Fruit fly (Drosophila melanogaster) whole organism, embryonic: ENCODE measurements around the gene Ppox.

Experiments
- Ada2b ChIP-seq: fragments of 200-800 bp; sonication (Bioruptor generic); IDR thresholded peaks from 2 replicates; pipeline ENCODE4 v1.3.6; 2022; ENCODE audit warnings: missing biosample characterization, missing genetic modification characterization
- BtbVII ChIP-seq: fragments of 200-800 bp; sonication (Bioruptor generic); optimal IDR thresholded peaks from 3 replicates; lab custom pipeline; 2017; ENCODE audit warnings: missing biosample characterization, mild to moderate bottlenecking, missing genetic modification characterization
- Bteb2 ChIP-seq: fragments of 200-800 bp; sonication (Bioruptor generic); optimal IDR thresholded peaks from 2 replicates; lab custom pipeline; 2016; ENCODE audit warnings: missing biosample characterization, missing genetic modification characterization
- CG10274 ChIP-seq: fragments of 200-800 bp; sonication (Bioruptor generic); optimal IDR thresholded peaks from 3 replicates; lab custom pipeline; 2017; ENCODE audit warnings: missing biosample characterization, mild to moderate bottlenecking, missing genetic modification characterization
- CG11247 ChIP-seq: fragments of 200-800 bp; sonication (Bioruptor generic); IDR thresholded peaks from 2 replicates; pipeline ENCODE4 v1.3.6; 2022; ENCODE audit warnings: missing biosample characterization, missing genetic modification characterization
- CG11398 ChIP-seq: fragments of 200-800 bp; sonication (Bioruptor generic); optimal IDR thresholded peaks from 2 replicates; lab custom pipeline; 2016; ENCODE audit warnings: missing biosample characterization, missing genetic modification characterization
- CG11723 ChIP-seq: fragments of 200-800 bp; sonication (Bioruptor generic); optimal IDR thresholded peaks from 2 replicates; lab custom pipeline; 2017; ENCODE audit warnings: missing biosample characterization, mild to moderate bottlenecking, missing genetic modification characterization
- CG1233 ChIP-seq: fragments of 200-800 bp; sonication (Bioruptor generic); optimal IDR thresholded peaks from 4 replicates; lab custom pipeline; 2018; ENCODE audit warnings: missing biosample characterization, mild to moderate bottlenecking, missing genetic modification characterization
- CG12769 ChIP-seq: fragments of 200-800 bp; sonication (Bioruptor generic); optimal IDR thresholded peaks from 2 replicates; lab custom pipeline; 2019; ENCODE audit warnings: missing biosample characterization, mild to moderate bottlenecking, missing genetic modification characterization, moderate library complexity
- CG13287 ChIP-seq: fragments of 200-800 bp; sonication (Bioruptor generic); IDR thresholded peaks from 2 replicates; pipeline ENCODE4 v1.3.6; 2022; ENCODE audit warnings: missing biosample characterization, missing genetic modification characterization; ENCODE audit not compliant: partially characterized antibody
- CG13296 ChIP-seq: fragments of 200-800 bp; sonication (Bioruptor generic); optimal IDR thresholded peaks from 3 replicates; lab custom pipeline; 2018; ENCODE audit warnings: missing biosample characterization, mild to moderate bottlenecking, missing genetic modification characterization
- CG13424 ChIP-seq: fragments of 200-800 bp; sonication (Bioruptor generic); optimal IDR thresholded peaks from 2 replicates; lab custom pipeline; 2019; ENCODE audit warnings: missing biosample characterization, mild to moderate bottlenecking, missing genetic modification characterization, moderate library complexity
- CG13894 ChIP-seq: fragments of 200-800 bp; sonication (Bioruptor generic); optimal IDR thresholded peaks from 3 replicates; lab custom pipeline; 2018; ENCODE audit warnings: missing biosample characterization, mild to moderate bottlenecking, missing genetic modification characterization, moderate library complexity
- CG15514 ChIP-seq: fragments of 200-800 bp; sonication (Bioruptor generic); optimal IDR thresholded peaks from 3 replicates; lab custom pipeline; 2017; ENCODE audit warnings: missing biosample characterization, missing genetic modification characterization, mild to moderate bottlenecking, moderate library complexity, missing genetic modification reagents
- CG2120 ChIP-seq: fragments of 200-800 bp; sonication (Bioruptor generic); optimal IDR thresholded peaks from 3 replicates; lab custom pipeline; 2016; ENCODE audit warnings: missing biosample characterization, missing genetic modification characterization
- CG2678 ChIP-seq: fragments of 200-800 bp; sonication (Bioruptor generic); optimal IDR thresholded peaks from 3 replicates; lab custom pipeline; 2019; ENCODE audit warnings: missing biosample characterization, mild to moderate bottlenecking, missing genetic modification characterization, moderate library complexity
- CG30431 ChIP-seq: fragments of 200-800 bp; sonication (Bioruptor generic); optimal IDR thresholded peaks from 2 replicates; lab custom pipeline; 2017; ENCODE audit warnings: missing biosample characterization, missing genetic modification characterization
- CG34376 ChIP-seq: fragments of 200-800 bp; sonication (Bioruptor generic); optimal IDR thresholded peaks from 2 replicates; lab custom pipeline; 2018; ENCODE audit warnings: missing biosample characterization, mild to moderate bottlenecking, missing genetic modification characterization
- CG3726 ChIP-seq: fragments of 200-800 bp; sonication (Bioruptor generic); IDR thresholded peaks from 3 replicates; pipeline ENCODE4, ENCODE4 v1.3.6; 2022; ENCODE audit warnings: missing biosample characterization, missing genetic modification characterization
- CG3847 ChIP-seq: fragments of 200-800 bp; sonication (Bioruptor generic); IDR thresholded peaks from 2 replicates; pipeline ENCODE4 v1.3.6; 2022; ENCODE audit warnings: missing biosample characterization, missing genetic modification characterization
- CG7963 ChIP-seq: fragments of 200-800 bp; sonication (Bioruptor generic); IDR thresholded peaks from 3 replicates; pipeline ENCODE4 v1.3.6; 2022; ENCODE audit warnings: missing biosample characterization, missing genetic modification characterization; ENCODE audit not compliant: partially characterized antibody
- CG9797 ChIP-seq: fragments of 200-800 bp; sonication (Bioruptor generic); optimal IDR thresholded peaks from 3 replicates; lab custom pipeline; 2018; ENCODE audit warnings: missing biosample characterization, mild to moderate bottlenecking, missing genetic modification characterization
- CHES-1-like ChIP-seq: fragments of 200-800 bp; sonication (Bioruptor generic); optimal IDR thresholded peaks from 2 replicates; lab custom pipeline; 2016; ENCODE audit warnings: missing biosample characterization, missing genetic modification characterization
- Dbx ChIP-seq: fragments of 200-800 bp; sonication (Bioruptor generic); IDR thresholded peaks from 3 replicates; pipeline ENCODE4 v1.3.6; 2022; ENCODE audit warnings: missing biosample characterization, missing genetic modification characterization
- Doc3 ChIP-seq: fragments of 200-800 bp; sonication (Bioruptor generic); IDR thresholded peaks from 3 replicates; pipeline ENCODE4 v1.3.6; 2022; ENCODE audit warnings: missing biosample characterization, missing genetic modification characterization; ENCODE audit not compliant: partially characterized antibody
- Dref ChIP-seq: fragments of 200-800 bp; sonication (Bioruptor generic); IDR thresholded peaks from 2 replicates; pipeline ENCODE4 v1.3.6; 2022; ENCODE audit warnings: missing biosample characterization, missing genetic modification characterization
- Drgx ChIP-seq: fragments of 200-800 bp; sonication (Bioruptor generic); IDR thresholded peaks from 2 replicates; pipeline ENCODE4 v1.3.6; 2022; ENCODE audit warnings: missing biosample characterization, missing genetic modification characterization
- H15 ChIP-seq: fragments of 200-800 bp; sonication (Bioruptor generic); IDR thresholded peaks from 3 replicates; pipeline ENCODE4 v1.3.6; 2022; ENCODE audit warnings: missing biosample characterization, missing genetic modification characterization
- HLH3B ChIP-seq: fragments of 200-800 bp; sonication (Bioruptor generic); IDR thresholded peaks from 2 replicates; pipeline ENCODE4 v1.3.6; 2022; ENCODE audit warnings: missing biosample characterization, missing genetic modification characterization
- Hand ChIP-seq: fragments of 200-800 bp; sonication (Bioruptor generic); optimal IDR thresholded peaks from 2 replicates; lab custom pipeline; 2017; ENCODE audit warnings: mild to moderate bottlenecking, missing biosample characterization, missing genetic modification reagents, missing genetic modification characterization
- Hey ChIP-seq: fragments of 200-800 bp; sonication (Bioruptor generic); optimal IDR thresholded peaks from 3 replicates; lab custom pipeline; 2018; ENCODE audit warnings: missing biosample characterization, mild to moderate bottlenecking, missing genetic modification characterization
- MESR4 ChIP-seq: fragments of 200-800 bp; sonication (Bioruptor generic); optimal IDR thresholded peaks from 2 replicates; lab custom pipeline; 2018; ENCODE audit warnings: missing biosample characterization, mild to moderate bottlenecking, missing genetic modification characterization, moderate library complexity
- NC2α ChIP-seq: fragments of 200-800 bp; sonication (Bioruptor generic); optimal IDR thresholded peaks from 2 replicates; lab custom pipeline; 2016; ENCODE audit warnings: missing biosample characterization, missing genetic modification characterization
- Six4 ChIP-seq: fragments of 200-800 bp; sonication (Bioruptor generic); optimal IDR thresholded peaks from 2 replicates; lab custom pipeline; 2016; ENCODE audit warnings: missing biosample characterization, missing genetic modification characterization
- Tbp ChIP-seq: fragments of >200 bp; optimal IDR thresholded peaks from 2 replicates; lab custom pipeline; 2018; ENCODE audit warnings: missing biosample characterization, missing genetic modification characterization
- Xrp1 ChIP-seq: fragments of 200-800 bp; sonication (Bioruptor generic); IDR thresholded peaks from 2 replicates; pipeline ENCODE4 v1.3.6; 2022; ENCODE audit warnings: missing biosample characterization, missing genetic modification characterization
- al ChIP-seq: fragments of 200-800 bp; sonication (Bioruptor generic); IDR thresholded peaks from 2 replicates; pipeline ENCODE4 v1.3.6; 2022; ENCODE audit warnings: missing biosample characterization, missing genetic modification characterization
- dm ChIP-seq: fragments of 200-800 bp; sonication (Bioruptor generic); optimal IDR thresholded peaks from 3 replicates; lab custom pipeline; 2016; ENCODE audit warnings: missing biosample characterization, missing genetic modification characterization
- dysf ChIP-seq: fragments of 200-800 bp; sonication (Bioruptor generic); IDR thresholded peaks from 3 replicates; pipeline ENCODE4 v1.3.6; 2022; ENCODE audit warnings: missing biosample characterization, missing genetic modification characterization
- esg ChIP-seq: fragments of 200-800 bp; sonication (Bioruptor generic); conservative IDR thresholded peaks from 2 replicates; pipeline ENCODE4 v1.3.6; 2022; ENCODE audit warnings: missing biosample characterization, missing genetic modification characterization
- hkb ChIP-seq, 2 experiments: fragments of 200-800 bp in 1 of 2; fragments of >200 bp in 1 of 2; sonication (Bioruptor generic) in 1 of 2; IDR thresholded peaks in 1 of 2; optimal IDR thresholded peaks in 1 of 2; 2 replicates each; pipeline versions ENCODE4 v1.3.6 to Lab custom; 2017 to 2022; ENCODE audit warnings: missing biosample characterization in 1 of 2, missing genetic modification characterization in 1 of 2
- insv ChIP-seq, 2 experiments: fragments of 200-800 bp; sonication (Bioruptor generic); optimal IDR thresholded peaks; 3 replicates each; lab custom pipeline; 2016 to 2018; ENCODE audit warnings: missing biosample characterization in 2 of 2, missing genetic modification characterization in 2 of 2
- p53 ChIP-seq: fragments of 200-800 bp; sonication (Bioruptor generic); optimal IDR thresholded peaks from 2 replicates; lab custom pipeline; 2016; ENCODE audit warnings: missing biosample characterization, missing genetic modification characterization
- pnt ChIP-seq: fragments of 200-800 bp; sonication (Bioruptor generic); optimal IDR thresholded peaks from 3 replicates; lab custom pipeline; 2016; ENCODE audit warnings: missing biosample characterization, missing genetic modification characterization
- pzg ChIP-seq: fragments of 200-800 bp; sonication (Bioruptor generic); optimal IDR thresholded peaks from 3 replicates; lab custom pipeline; 2018; ENCODE audit warnings: missing biosample characterization, mild to moderate bottlenecking, missing genetic modification characterization, moderate library complexity
- ranshi ChIP-seq: fragments of 200-800 bp; sonication (Bioruptor generic); IDR thresholded peaks from 2 replicates; pipeline ENCODE4 v1.3.6; 2022; ENCODE audit warnings: missing biosample characterization, missing genetic modification characterization
- slbo ChIP-seq: fragments of 200-800 bp; sonication (Bioruptor generic); IDR thresholded peaks from 2 replicates; pipeline ENCODE4 v1.3.6; 2022; ENCODE audit warnings: missing biosample characterization, missing genetic modification characterization
- vnd ChIP-seq: fragments of 200-800 bp; sonication (Bioruptor generic); IDR thresholded peaks from 3 replicates; pipeline ENCODE4 v1.3.6; 2022; ENCODE audit warnings: missing biosample characterization, missing genetic modification characterization; ENCODE audit not compliant: partially characterized antibody

Ppox gene

DNA sequence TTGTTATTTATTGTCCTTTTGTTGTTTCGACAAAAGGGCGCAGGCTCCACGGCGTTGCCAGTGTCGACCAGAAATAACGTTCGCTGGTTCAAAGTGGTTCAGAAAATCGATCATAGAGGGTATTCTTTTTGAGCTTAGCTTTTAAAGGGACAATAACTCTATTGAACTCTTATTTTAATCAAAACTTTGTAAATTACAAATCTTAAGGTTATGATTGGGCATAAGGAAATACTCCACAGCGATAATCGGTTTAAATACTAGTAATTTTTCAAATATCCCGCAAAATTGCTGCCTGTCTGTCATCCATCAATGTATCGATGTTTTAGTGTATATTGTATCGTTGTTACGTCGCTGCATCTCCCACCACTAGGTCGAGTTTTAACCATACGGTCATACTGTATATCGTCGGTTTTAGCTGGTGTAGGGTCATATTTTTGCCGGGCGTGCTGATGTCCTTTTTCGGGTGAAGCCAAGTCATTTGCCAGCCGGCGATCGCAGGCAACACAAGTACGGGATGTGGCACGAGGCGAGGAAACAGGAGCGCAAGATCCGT, 6.8 kb downstream of the Ppox start, which contains the start of the genes CG31125 and CG6695 (continued):
- peak; percentile 93 for TF ChIP-seq CG9797 (GFP tag; lab: Kevin White, UChicago)
- peak; percentile 41 for TF ChIP-seq Bteb2 (GFP tag; lab: Kevin White, UChicago)
- peak; percentile 67 for TF ChIP-seq slbo
- TF ChIP-seq CG13424 (tag; lab: Kevin White, UChicago), result peak; percentile 52
- TF ChIP-seq esg (GFP tag; lab: Robert Waterston, UW), result peak; percentile 33; the same call in 1 of the 2 replicates

DNA sequence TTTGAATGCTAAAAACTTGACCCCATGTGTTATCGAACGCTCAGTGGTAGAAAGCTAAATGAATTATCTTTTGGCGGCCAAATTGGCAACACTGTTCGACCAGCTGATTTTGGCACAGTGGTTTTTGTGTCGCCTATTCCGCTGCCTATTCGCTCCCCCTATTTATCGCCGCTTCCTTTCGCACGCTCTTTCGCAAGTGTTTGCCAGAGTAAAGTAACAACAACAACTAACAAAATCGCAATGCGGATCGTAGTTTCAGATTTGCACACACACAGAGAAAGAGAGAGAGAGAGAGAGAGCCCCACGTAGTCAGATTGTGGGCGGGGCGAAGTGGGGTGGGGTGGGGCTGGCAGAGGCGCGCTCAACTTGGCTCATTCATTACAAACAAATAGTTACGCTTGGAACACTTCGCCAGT, 10.6 kb downstream of the Ppox start:
- TF ChIP-seq Dref (GFP tag; lab: Robert Waterston, UW) (peak; percentile 52), CG13287 (GFP tag; lab: Robert Waterston, UW) (peak; percentile 55), Tbp (GFP tag; lab: Kevin White, UChicago) (no peak), CHES-1-like (GFP tag; lab: Kevin White, UChicago) (no peak), CG13894 (tag; lab: Kevin White, UChicago) (no peak), slbo (no peak), BtbVII (GFP tag; lab: Kevin White, UChicago) (no peak), Hey (tag; lab: Kevin White, UChicago) (no peak), Drgx (GFP tag; lab: Robert Waterston, UW) (peak; percentile 35; the same call in 1 of the 2 replicates), Ada2b (GFP tag; lab: Robert Waterston, UW) (no peak), insv (GFP tag; optimal IDR thresholded peaks at IDR 0.05; lab: Kevin White, UChicago) (no peak), HLH3B (GFP tag; lab: Robert Waterston, UW) (no peak), CG10274 (no peak), CG2678 (no peak), H15 (GFP tag; lab: Robert Waterston, UW) (no peak), pnt (GFP tag; lab: Kevin White, UChicago) (no peak), vnd (GFP tag; lab: Robert Waterston, UW) (no peak), CG7963 (GFP tag; lab: Robert Waterston, UW) (no peak), CG13296 (GFP tag; lab: Kevin White, UChicago) (no peak), CG30431 (GFP tag; lab: Kevin White, UChicago) (no peak), al (GFP tag; lab: Robert Waterston, UW) (no peak), Doc3 (GFP tag; lab: Robert Waterston, UW) (no peak), CG2120 (GFP tag; lab: Kevin White, UChicago) (peak; percentile 53), MESR4 (GFP tag; lab: Kevin White, UChicago) (peak; percentile 8), pzg (GFP tag; lab: Kevin White, UChicago) (peak; percentile 51), Hand (GFP tag; lab: Kevin White, UChicago) (peak; percentile 28), hkb (optimal IDR thresholded peaks at IDR 0.05; lab: Kevin White, UChicago) (no peak), hkb (GFP tag; IDR thresholded peaks at IDR 0.05; lab: Robert Waterston, UW) (0 out of 2 replicates have a peak, but pooled peaks have one; percentile 16), CG1233 (GFP tag; lab: Kevin White, UChicago) (no peak), dm (GFP tag; lab: Kevin White, UChicago) (no peak), ranshi (GFP tag; lab: Robert Waterston, UW) (0 out of 2 replicates have a peak, but pooled peaks have one; percentile 16), CG11723 (GFP tag; lab: Kevin White, UChicago) (no peak), Xrp1 (GFP tag; lab: Robert Waterston, UW) (no peak), CG12769 (no peak), CG11247 (no peak), CG15514 (GFP tag; lab: Kevin White, UChicago) (peak; percentile 60), CG11398 (GFP tag; lab: Kevin White, UChicago) (no peak), NC2α (no peak), CG3847 (GFP tag; lab: Robert Waterston, UW) (no peak), dysf (GFP tag; lab: Robert Waterston, UW) (0 out of 3 replicates have a peak, but pooled peaks have one; percentile 19), Six4 (GFP tag; lab: Kevin White, UChicago) (no peak), p53 (GFP tag; lab: Kevin White, UChicago) (no peak), Dbx (peak; percentile 61; the same call in 2 of the 3 replicates), CG34376 (GFP tag; lab: Kevin White, UChicago) (peak; percentile 59), CG3726 (GFP tag; lab: Robert Waterston, UW) (no peak)
